Worm (Caenorhabditis elegans) whole organism, L1 larva: ENCODE measurements around the gene tag-342.

Experiments used
- mep-1 ChIP-seq: fragments of 150-350 bp; optimal IDR thresholded peaks from 2 replicates; lab custom pipeline; 2014; ENCODE audit warnings: missing biosample characterization, missing genetic modification characterization
- swsn-7 ChIP-seq: sonication (generic microtip); optimal IDR thresholded peaks from 2 replicates; lab custom pipeline; 2016; ENCODE audit warnings: missing genetic modification characterization, missing compliant biosample characterization

- TF ChIP-seq swsn-7 (tag; lab: Kevin White, UChicago) (no peak), mep-1 (no peak)
Observed at ce11 chrIII:9494209-9494608, 26.3 kb downstream of the tag-342 start.
